Worm (Caenorhabditis elegans) whole organism, L2 larva: ENCODE measurements around the gene srt-5.

Source experiments
- C34F6.9 ChIP-seq: fragments of 150-350 bp; optimal IDR thresholded peaks from 2 replicates; lab custom pipeline; 2014; ENCODE audit warnings: missing biosample characterization, missing genetic modification characterization
- R02D3.7 ChIP-seq: fragments of 150-350 bp; optimal IDR thresholded peaks from 2 replicates; lab custom pipeline; 2014; ENCODE audit warnings: missing biosample characterization, missing genetic modification characterization
- Y55F3AM.14 ChIP-seq: fragments of 200-800 bp; sonication (Bioruptor generic); optimal IDR thresholded peaks from 2 replicates; lab custom pipeline; 2018; ENCODE audit warnings: mild to moderate bottlenecking, missing genetic modification characterization, missing compliant biosample characterization
- alr-1 ChIP-seq: fragments of 150-350 bp; optimal IDR thresholded peaks from 2 replicates; lab custom pipeline; 2014; ENCODE audit warnings: missing biosample characterization, missing genetic modification characterization
- aly-2 ChIP-seq: fragments of 150-350 bp; optimal IDR thresholded peaks from 2 replicates; lab custom pipeline; 2014; ENCODE audit warnings: missing biosample characterization, missing genetic modification characterization
- ama-1 ChIP-seq: fragments of 150-350 bp; optimal IDR thresholded peaks from 2 replicates; lab custom pipeline; 2018; ENCODE audit warnings: inconsistent platforms
- blmp-1 ChIP-seq: sonication (generic microtip); optimal IDR thresholded peaks from 2 replicates; lab custom pipeline; 2017; ENCODE audit warnings: missing genetic modification characterization, mild to moderate bottlenecking, missing compliant biosample characterization, antibody characterized with exemption, moderate library complexity; ENCODE audit not compliant: insufficient read depth
- ceh-16 ChIP-seq: fragments of 150-350 bp; optimal IDR thresholded peaks from 2 replicates; lab custom pipeline; 2014; ENCODE audit warnings: missing biosample characterization, missing genetic modification characterization
- ceh-82 ChIP-seq: fragments of 150-350 bp; optimal IDR thresholded peaks from 2 replicates; lab custom pipeline; 2014; ENCODE audit warnings: missing biosample characterization, missing genetic modification characterization
- crh-2 ChIP-seq: sonication (generic microtip); optimal IDR thresholded peaks from 2 replicates; lab custom pipeline; 2017; ENCODE audit warnings: missing biosample characterization, missing genetic modification characterization
- dmd-4 ChIP-seq: sonication (generic microtip); optimal IDR thresholded peaks from 2 replicates; lab custom pipeline; 2017; ENCODE audit warnings: missing biosample characterization, missing genetic modification characterization
- elt-1 ChIP-seq: fragments of 150-350 bp; optimal IDR thresholded peaks from 2 replicates; lab custom pipeline; 2014; ENCODE audit warnings: missing biosample characterization, missing genetic modification characterization
- elt-3 ChIP-seq: sonication (generic microtip); optimal IDR thresholded peaks from 2 replicates; lab custom pipeline; 2017; ENCODE audit warnings: missing biosample characterization, missing genetic modification characterization
- fos-1 ChIP-seq: fragments of 150-350 bp; optimal IDR thresholded peaks from 2 replicates; lab custom pipeline; 2014; ENCODE audit warnings: missing biosample characterization, missing genetic modification characterization
- lin-11 ChIP-seq: fragments of 150-350 bp; sonication (generic microtip); optimal IDR thresholded peaks from 2 replicates; lab custom pipeline; 2014; ENCODE audit warnings: missing biosample characterization, missing genetic modification characterization, inconsistent platforms, mixed read lengths
- lin-13 ChIP-seq: fragments of 150-350 bp; optimal IDR thresholded peaks from 2 replicates; lab custom pipeline; 2014; ENCODE audit warnings: missing biosample characterization, missing genetic modification reagents, missing genetic modification characterization
- lin-39 ChIP-seq: fragments of 150-350 bp; optimal IDR thresholded peaks from 2 replicates; lab custom pipeline; 2014; ENCODE audit warnings: missing biosample characterization, missing genetic modification reagents, missing genetic modification characterization
- lsy-2 ChIP-seq, 2 experiments: fragments of 150-350 bp in 1 of 2; sonication (generic microtip) in 1 of 2; optimal IDR thresholded peaks; 2 replicates each; lab custom pipeline; 2014 to 2017; ENCODE audit warnings: missing biosample characterization in 2 of 2, missing genetic modification characterization in 2 of 2
- mab-5 ChIP-seq: fragments of 150-350 bp; optimal IDR thresholded peaks from 2 replicates; lab custom pipeline; 2014; ENCODE audit warnings: missing biosample characterization, missing genetic modification characterization
- nhr-10 ChIP-seq: sonication (generic microtip); optimal IDR thresholded peaks from 2 replicates; lab custom pipeline; 2017; ENCODE audit warnings: missing biosample characterization, missing genetic modification characterization
- nhr-11 ChIP-seq: fragments of 150-350 bp; optimal IDR thresholded peaks from 2 replicates; lab custom pipeline; 2014; ENCODE audit warnings: missing biosample characterization, missing genetic modification characterization
- nhr-12 ChIP-seq: fragments of 150-350 bp; optimal IDR thresholded peaks from 2 replicates; lab custom pipeline; 2014; ENCODE audit warnings: missing biosample characterization, missing genetic modification characterization
- nhr-129 ChIP-seq: fragments of 150-350 bp; optimal IDR thresholded peaks from 2 replicates; lab custom pipeline; 2014; ENCODE audit warnings: missing biosample characterization, missing genetic modification characterization
- nhr-21 ChIP-seq: fragments of 150-350 bp; optimal IDR thresholded peaks from 2 replicates; lab custom pipeline; 2014; ENCODE audit warnings: missing biosample characterization, missing genetic modification characterization
- nhr-23 ChIP-seq: fragments of 150-350 bp; optimal IDR thresholded peaks from 2 replicates; lab custom pipeline; 2014; ENCODE audit warnings: missing biosample characterization, missing genetic modification reagents, missing genetic modification characterization
- nhr-237 ChIP-seq: fragments of 150-350 bp; optimal IDR thresholded peaks from 2 replicates; lab custom pipeline; 2014; ENCODE audit warnings: missing biosample characterization, missing genetic modification characterization
- nhr-25 ChIP-seq: fragments of 150-350 bp; sonication (generic microtip); optimal IDR thresholded peaks from 3 replicates; lab custom pipeline; 2014; ENCODE audit warnings: missing biosample characterization, missing genetic modification characterization
- nhr-6 ChIP-seq: fragments of 150-350 bp; optimal IDR thresholded peaks from 2 replicates; lab custom pipeline; 2014; ENCODE audit warnings: missing biosample characterization, missing genetic modification characterization
- nhr-77 ChIP-seq: fragments of 150-350 bp; optimal IDR thresholded peaks from 2 replicates; lab custom pipeline; 2014; ENCODE audit warnings: missing biosample characterization, missing genetic modification characterization
- sem-4 ChIP-seq: fragments of 150-350 bp; optimal IDR thresholded peaks from 2 replicates; lab custom pipeline; 2014; ENCODE audit warnings: missing biosample characterization, missing genetic modification reagents, missing genetic modification characterization
- skn-1 ChIP-seq: sonication (generic microtip); optimal IDR thresholded peaks from 2 replicates; lab custom pipeline; 2017; ENCODE audit warnings: missing biosample characterization, missing genetic modification characterization
- sma-3 ChIP-seq: sonication (generic microtip); optimal IDR thresholded peaks from 2 replicates; lab custom pipeline; 2016; ENCODE audit warnings: missing genetic modification reagents, missing genetic modification characterization, missing compliant biosample characterization
- sma-9 ChIP-seq, 2 experiments: fragments of 150-350 bp in 1 of 2; sonication (generic microtip) in 1 of 2; optimal IDR thresholded peaks; 2 replicates each; lab custom pipeline; 2014 to 2016; ENCODE audit warnings: missing genetic modification characterization in 2 of 2, mild to moderate bottlenecking in 1 of 2, missing biosample characterization in 1 of 2, missing compliant biosample characterization in 1 of 2, missing genetic modification reagents in 1 of 2, moderate library complexity in 1 of 2
- unc-39 ChIP-seq: fragments of 150-350 bp; optimal IDR thresholded peaks from 2 replicates; lab custom pipeline; 2014; ENCODE audit warnings: missing biosample characterization, missing genetic modification characterization
- unc-55 ChIP-seq: fragments of 150-350 bp; sonication (generic microtip); optimal IDR thresholded peaks from 3 replicates; lab custom pipeline; 2014; ENCODE audit warnings: missing biosample characterization, missing genetic modification reagents, missing genetic modification characterization
- unc-62 ChIP-seq: fragments of 150-350 bp; optimal IDR thresholded peaks from 2 replicates; lab custom pipeline; 2014; ENCODE audit warnings: missing biosample characterization, missing genetic modification reagents, missing genetic modification characterization
- zag-1 ChIP-seq: fragments of 150-350 bp; optimal IDR thresholded peaks from 2 replicates; lab custom pipeline; 2014; ENCODE audit warnings: missing biosample characterization, missing genetic modification characterization
- ztf-11 ChIP-seq: sonication (generic microtip); optimal IDR thresholded peaks from 2 replicates; lab custom pipeline; 2017; ENCODE audit warnings: missing biosample characterization, missing genetic modification characterization
- ztf-4 ChIP-seq: fragments of 150-350 bp; optimal IDR thresholded peaks from 2 replicates; lab custom pipeline; 2014; ENCODE audit warnings: missing biosample characterization, missing genetic modification characterization

Gene srt-5

ce11 chrV:3094351-3094750 is 13.7 kb upstream of the srt-5 start, which contains the start of gene cyp-33C9:
Gene cyp-33C9 (minus strand): TSS chrV:3094561.
- TF ChIP-seq nhr-129 (tag; lab: Kevin White, UChicago) (peak; percentile 12), lin-11 (tag; lab: Kevin White, UChicago) (no peak), nhr-25 (tag; lab: Kevin White, UChicago) (no peak), sma-9 (GFP tag; optimal IDR thresholded peaks at IDR 0.05; lab: Kevin White, UChicago) (peak; percentile 47), sma-9 (tag; optimal IDR thresholded peaks at IDR 0.05; lab: Kevin White, UChicago) (no peak), fos-1 (tag; lab: Kevin White, UChicago) (peak; percentile 19), C34F6.9 (tag; lab: Kevin White, UChicago) (peak; percentile 50)

ce11 chrV:3088768-3089167 is 8.1 kb upstream of the srt-5 start, which contains the start of gene acs-21:
Gene acs-21 (plus strand): TSS chrV:3089068.
- TF ChIP-seq sma-3 (GFP tag; lab: Kevin White, UChicago) (no peak), nhr-12 (no peak), lin-11 (tag; lab: Kevin White, UChicago) (no peak), blmp-1 (tag; lab: Kevin White, UChicago) (no peak), elt-1 (no peak), unc-62 (no peak), nhr-77 (tag; lab: Kevin White, UChicago) (no peak), lin-39 (no peak), Y55F3AM.14 (GFP tag; lab: Kevin White, UChicago) (no peak), nhr-21 (no peak), alr-1 (no peak), nhr-129 (tag; lab: Kevin White, UChicago) (no peak), nhr-11 (tag; lab: Kevin White, UChicago) (no peak), aly-2 (tag; lab: Kevin White, UChicago) (no peak), crh-2 (tag; lab: Kevin White, UChicago) (no peak)

- TF ChIP-seq unc-55 (GFP tag; lab: Kevin White, UChicago), result no peak
- no peak for TF ChIP-seq elt-1
- TF ChIP-seq C34F6.9 (tag; lab: Kevin White, UChicago), result no peak
- no peak for TF ChIP-seq sma-9 (GFP tag; optimal IDR thresholded peaks at IDR 0.05; lab: Kevin White, UChicago)
- no peak for TF ChIP-seq sma-9 (tag; optimal IDR thresholded peaks at IDR 0.05; lab: Kevin White, UChicago)
- no peak for TF ChIP-seq unc-39
- TF ChIP-seq R02D3.7 (tag; lab: Kevin White, UChicago), result no peak
- TF ChIP-seq lin-13 (GFP tag; lab: Kevin White, UChicago), result no peak
- no peak for TF ChIP-seq elt-3 (tag; lab: Kevin White, UChicago)
- no peak for TF ChIP-seq nhr-237 (tag; lab: Kevin White, UChicago)
- TF ChIP-seq mab-5 (tag; lab: Kevin White, UChicago), result no peak
- no peak for TF ChIP-seq nhr-25 (tag; lab: Kevin White, UChicago)
- no peak for TF ChIP-seq ama-1 (lab: Kevin White, UChicago)
- TF ChIP-seq nhr-10 (tag; lab: Kevin White, UChicago), result no peak
- TF ChIP-seq ceh-16 (tag; lab: Kevin White, UChicago), result no peak
- TF ChIP-seq alr-1, result no peak
- no peak for TF ChIP-seq sem-4 (tag; lab: Kevin White, UChicago)
- TF ChIP-seq blmp-1 (tag; lab: Kevin White, UChicago), result no peak
- no peak for TF ChIP-seq Y55F3AM.14 (GFP tag; lab: Kevin White, UChicago)
- TF ChIP-seq ceh-82 (tag; lab: Kevin White, UChicago), result no peak
Measured at ce11 chrV:3086260-3086659, 5.6 kb upstream of the srt-5 start, which contains the start of gene srt-8. Gene srt-8 (plus strand): TSS chrV:3086560.

- TF ChIP-seq nhr-6 (tag; lab: Kevin White, UChicago), result no peak
- TF ChIP-seq nhr-11 (tag; lab: Kevin White, UChicago), result no peak
- no peak for TF ChIP-seq lin-11 (tag; lab: Kevin White, UChicago)
- TF ChIP-seq unc-55 (GFP tag; lab: Kevin White, UChicago), result no peak
- no peak for TF ChIP-seq ztf-11 (tag; lab: Kevin White, UChicago)
- no peak for TF ChIP-seq crh-2 (tag; lab: Kevin White, UChicago)
- TF ChIP-seq elt-3 (tag; lab: Kevin White, UChicago), result no peak
- TF ChIP-seq lin-13 (GFP tag; lab: Kevin White, UChicago), result no peak
- no peak for TF ChIP-seq ztf-4 (tag; lab: Kevin White, UChicago)
- no peak for TF ChIP-seq zag-1 (tag; lab: Kevin White, UChicago)
- no peak for TF ChIP-seq nhr-23 (tag; lab: Kevin White, UChicago)
- no peak for TF ChIP-seq nhr-10 (tag; lab: Kevin White, UChicago)
- TF ChIP-seq lin-39, result no peak
- TF ChIP-seq elt-1, result no peak
- no peak for TF ChIP-seq skn-1 (tag; lab: Kevin White, UChicago)
- no peak for TF ChIP-seq dmd-4 (tag; lab: Kevin White, UChicago)
- TF ChIP-seq ama-1 (lab: Kevin White, UChicago), result no peak
- no peak for TF ChIP-seq lsy-2 (tag; optimal IDR thresholded peaks at IDR 0.05; lab: Kevin White, UChicago)
- TF ChIP-seq, all 48 proteins: peak for 0
Measured at ce11 chrV:3081471-3081870, 779 bp upstream of the srt-5 start, which contains the start of gene srt-7. Gene srt-7 (plus strand): TSS chrV:3081771.
